Worm (Caenorhabditis elegans) whole organism, L3 larva: ENCODE measurements around the gene C06A6.7.
A peak's percentile ranks its signal among the peaks of the same experiment; 100 is the strongest.

ENCODE experiments used
- R02D3.7 ChIP-seq: fragments of 150-350 bp; optimal IDR thresholded peaks from 2 replicates; lab custom pipeline; 2014; ENCODE audit warnings: missing biosample characterization, missing genetic modification characterization
- ceh-16 ChIP-seq: sonication (generic microtip); optimal IDR thresholded peaks from 2 replicates; lab custom pipeline; 2017; ENCODE audit warnings: missing biosample characterization, missing genetic modification characterization
- ceh-28 ChIP-seq: fragments of 150-350 bp; optimal IDR thresholded peaks from 2 replicates; lab custom pipeline; 2014; ENCODE audit warnings: missing biosample characterization, missing genetic modification reagents, missing genetic modification characterization
- ceh-82 ChIP-seq: fragments of 150-350 bp; optimal IDR thresholded peaks from 2 replicates; lab custom pipeline; 2014; ENCODE audit warnings: missing biosample characterization, missing genetic modification characterization
- daf-12 ChIP-seq: fragments of 150-350 bp; optimal IDR thresholded peaks from 2 replicates; lab custom pipeline; 2014; ENCODE audit warnings: missing biosample characterization, missing genetic modification reagents, missing genetic modification characterization
- egl-5 ChIP-seq: fragments of 150-350 bp; optimal IDR thresholded peaks from 2 replicates; lab custom pipeline; 2017; ENCODE audit warnings: missing biosample characterization, missing genetic modification reagents, missing genetic modification characterization, inconsistent platforms
- elt-2 ChIP-seq: sonication (generic microtip); optimal IDR thresholded peaks from 2 replicates; lab custom pipeline; 2016; ENCODE audit warnings: missing genetic modification reagents, mild to moderate bottlenecking, missing genetic modification characterization, missing compliant biosample characterization
- elt-3 ChIP-seq, 3 experiments: fragments of 150-350 bp in 1 of 3; sonication (generic microtip) in 2 of 3; optimal IDR thresholded peaks; 2 replicates in 2 of 3; 4 replicates in 1 of 3; lab custom pipeline; 2014 to 2017; ENCODE audit warnings: missing biosample characterization in 3 of 3, missing genetic modification characterization in 3 of 3
- fkh-2 ChIP-seq: fragments of 150-350 bp; optimal IDR thresholded peaks from 2 replicates; lab custom pipeline; 2014; ENCODE audit warnings: missing biosample characterization, missing genetic modification reagents, missing genetic modification characterization
- fos-1 ChIP-seq: fragments of 150-350 bp; optimal IDR thresholded peaks from 2 replicates; lab custom pipeline; 2014; ENCODE audit warnings: missing biosample characterization, missing genetic modification characterization
- hmg-11 ChIP-seq: sonication (generic microtip); optimal IDR thresholded peaks from 2 replicates; lab custom pipeline; 2016; ENCODE audit warnings: missing genetic modification characterization, missing compliant biosample characterization
- lin-15B ChIP-seq: fragments of 150-350 bp; optimal IDR thresholded peaks from 2 replicates; lab custom pipeline; 2014; ENCODE audit warnings: missing biosample characterization, missing genetic modification characterization
- lin-39 ChIP-seq: fragments of 150-350 bp; optimal IDR thresholded peaks from 2 replicates; lab custom pipeline; 2018; ENCODE audit warnings: missing biosample characterization, missing genetic modification reagents, missing genetic modification characterization
- mml-1 ChIP-seq: fragments of 150-350 bp; sonication (generic microtip); optimal IDR thresholded peaks from 3 replicates; lab custom pipeline; 2014; ENCODE audit warnings: missing biosample characterization, missing genetic modification characterization
- nfya-1 ChIP-seq: sonication (generic microtip); optimal IDR thresholded peaks from 2 replicates; lab custom pipeline; 2017; ENCODE audit warnings: missing genetic modification characterization, mild to moderate bottlenecking, missing compliant biosample characterization, antibody characterized with exemption, moderate library complexity; ENCODE audit not compliant: insufficient read depth
- nhr-11 ChIP-seq: fragments of 150-350 bp; optimal IDR thresholded peaks from 2 replicates; lab custom pipeline; 2014; ENCODE audit warnings: missing biosample characterization, missing genetic modification characterization
- nhr-12 ChIP-seq: fragments of 150-350 bp; optimal IDR thresholded peaks from 2 replicates; lab custom pipeline; 2014; ENCODE audit warnings: missing biosample characterization, missing genetic modification characterization
- nhr-23 ChIP-seq: fragments of 150-350 bp; optimal IDR thresholded peaks from 2 replicates; lab custom pipeline; 2014; ENCODE audit warnings: missing biosample characterization, missing genetic modification reagents, missing genetic modification characterization
- nhr-237 ChIP-seq: fragments of 150-350 bp; optimal IDR thresholded peaks from 2 replicates; lab custom pipeline; 2014; ENCODE audit warnings: missing biosample characterization, missing genetic modification characterization
- nhr-25 ChIP-seq: sonication (generic microtip); optimal IDR thresholded peaks from 2 replicates; lab custom pipeline; 2017; ENCODE audit warnings: missing biosample characterization, missing genetic modification characterization
- nhr-28 ChIP-seq: fragments of 150-350 bp; optimal IDR thresholded peaks from 2 replicates; lab custom pipeline; 2014; ENCODE audit warnings: missing biosample characterization, missing genetic modification characterization
- nhr-43 ChIP-seq: sonication (generic microtip); optimal IDR thresholded peaks from 2 replicates; lab custom pipeline; 2016; ENCODE audit warnings: mild to moderate bottlenecking, missing genetic modification characterization, missing compliant biosample characterization; ENCODE audit not compliant: poor library complexity, severe bottlenecking
- nhr-67 ChIP-seq: fragments of 150-350 bp; optimal IDR thresholded peaks from 2 replicates; lab custom pipeline; 2014; ENCODE audit warnings: missing biosample characterization, missing genetic modification characterization
- pha-4 ChIP-seq: fragments of 150-350 bp; optimal IDR thresholded peaks from 2 replicates; lab custom pipeline; 2014; ENCODE audit warnings: missing biosample characterization, missing genetic modification reagents, missing genetic modification characterization
- pqm-1 ChIP-seq: fragments of 150-350 bp; optimal IDR thresholded peaks from 2 replicates; lab custom pipeline; 2017; ENCODE audit warnings: missing biosample characterization, missing genetic modification characterization, inconsistent platforms
- snpc-4 ChIP-seq: fragments of 150-350 bp; optimal IDR thresholded peaks from 2 replicates; lab custom pipeline; 2014; ENCODE audit warnings: missing biosample characterization, missing genetic modification characterization
- tbx-2 ChIP-seq: sonication (generic microtip); optimal IDR thresholded peaks from 2 replicates; lab custom pipeline; 2016; ENCODE audit warnings: mild to moderate bottlenecking, missing genetic modification characterization, missing compliant biosample characterization
- unc-39 ChIP-seq: sonication (generic microtip); optimal IDR thresholded peaks from 4 replicates; lab custom pipeline; 2017; ENCODE audit warnings: missing biosample characterization, missing genetic modification characterization
- unc-62 ChIP-seq: fragments of 150-350 bp; sonication (generic microtip); optimal IDR thresholded peaks from 4 replicates; lab custom pipeline; 2014; ENCODE audit warnings: missing biosample characterization, missing genetic modification reagents, missing genetic modification characterization
- zag-1 ChIP-seq: fragments of 150-350 bp; optimal IDR thresholded peaks from 2 replicates; lab custom pipeline; 2014; ENCODE audit warnings: missing biosample characterization, missing genetic modification characterization
- ztf-11 ChIP-seq: fragments of 150-350 bp; optimal IDR thresholded peaks from 2 replicates; lab custom pipeline; 2014; ENCODE audit warnings: missing biosample characterization, missing genetic modification characterization
- ztf-4 ChIP-seq: fragments of 150-350 bp; optimal IDR thresholded peaks from 2 replicates; lab custom pipeline; 2014; ENCODE audit warnings: missing biosample characterization, missing genetic modification characterization

The C06A6.7 gene

ce11 chrIV:7844333-7844973 is 6.1 kb upstream of the C06A6.7 start:
- TF ChIP-seq daf-12 (tag; lab: Kevin White, UChicago), result no peak
- TF ChIP-seq pqm-1 (tag; lab: Kevin White, UChicago), result peak; percentile 67
- TF ChIP-seq elt-2 (tag; lab: Kevin White, UChicago), result peak; percentile 90
- TF ChIP-seq, all 47 proteins: peak for 2

DNA sequence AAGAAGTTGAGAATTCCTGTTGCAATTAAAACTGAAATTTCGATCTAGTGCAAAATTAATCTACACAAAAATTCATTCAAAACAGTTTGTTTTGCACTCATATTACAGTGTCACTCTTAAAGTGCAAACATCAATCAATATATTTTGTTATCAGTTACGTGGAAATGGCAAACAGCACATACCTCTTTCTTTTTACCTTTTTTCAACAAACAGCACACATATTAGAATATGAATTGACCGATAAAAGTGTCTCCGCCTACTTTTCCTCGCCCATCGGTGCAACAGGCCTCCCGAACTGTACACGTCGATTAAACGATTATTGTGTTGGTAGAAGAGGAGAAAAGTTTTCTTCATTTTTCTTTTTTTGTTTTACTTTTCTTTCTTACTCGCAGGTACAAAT is 2.9 kb upstream of the C06A6.7 start:
- TF ChIP-seq ceh-28 (tag; lab: Kevin White, UChicago) (peak; percentile 45), lin-39 (tag; lab: Kevin White, UChicago) (no peak), nhr-237 (tag; lab: Kevin White, UChicago) (no peak), pha-4 (tag; lab: Kevin White, UChicago) (peak; percentile 50), pqm-1 (tag; lab: Kevin White, UChicago) (peak; percentile 90), snpc-4 (no peak), elt-2 (tag; lab: Kevin White, UChicago) (peak; percentile 89)

DNA sequence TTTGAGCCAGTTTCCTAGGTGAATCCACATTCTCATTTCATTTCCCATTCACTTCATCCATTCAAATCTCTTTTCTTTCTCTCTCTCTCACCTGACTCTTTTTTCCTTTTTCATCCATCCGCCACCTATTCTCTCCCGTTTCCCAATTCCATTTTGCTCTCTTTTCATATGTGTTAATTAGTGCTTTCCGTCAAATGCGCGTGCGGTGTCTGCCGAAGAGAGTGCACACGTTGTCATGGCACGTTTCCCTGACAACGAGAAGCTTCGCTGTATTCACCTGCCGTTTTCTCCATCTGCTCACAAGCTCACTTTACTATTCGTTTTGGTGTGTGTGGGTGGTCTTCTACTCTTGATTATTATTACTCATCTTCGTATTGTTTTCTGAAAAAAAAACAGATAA is 1.6 kb upstream of the C06A6.7 start:
- TF ChIP-seq unc-62 (GFP tag; lab: Kevin White, UChicago), result no peak
- TF ChIP-seq mml-1 (tag; lab: Kevin White, UChicago), result no peak
- no peak for TF ChIP-seq nhr-23 (tag; lab: Kevin White, UChicago)
- no peak for TF ChIP-seq daf-12 (tag; lab: Kevin White, UChicago)
- TF ChIP-seq fos-1 (tag; lab: Kevin White, UChicago), result no peak
- no peak for TF ChIP-seq egl-5 (tag; lab: Kevin White, UChicago)
- TF ChIP-seq tbx-2 (tag; lab: Kevin White, UChicago), result no peak
- no peak for TF ChIP-seq nfya-1 (tag; lab: Kevin White, UChicago)
- no peak for TF ChIP-seq pqm-1 (tag; lab: Kevin White, UChicago)
- TF ChIP-seq nhr-12 (tag; lab: Kevin White, UChicago), result no peak
- no peak for TF ChIP-seq zag-1 (tag; lab: Kevin White, UChicago)
- no peak for TF ChIP-seq ceh-16 (tag; lab: Kevin White, UChicago)
- no peak for TF ChIP-seq fkh-2 (tag; lab: Kevin White, UChicago)
- TF ChIP-seq nhr-67 (tag; lab: Kevin White, UChicago), result no peak
- TF ChIP-seq lin-15B (tag; lab: Kevin White, UChicago), result no peak
- TF ChIP-seq ztf-4 (tag; lab: Kevin White, UChicago), result no peak
- TF ChIP-seq ztf-11, result no peak
- no peak for TF ChIP-seq pha-4 (tag; lab: Kevin White, UChicago)
- no peak for TF ChIP-seq ceh-28 (tag; lab: Kevin White, UChicago)
- no peak for TF ChIP-seq nhr-11

DNA sequence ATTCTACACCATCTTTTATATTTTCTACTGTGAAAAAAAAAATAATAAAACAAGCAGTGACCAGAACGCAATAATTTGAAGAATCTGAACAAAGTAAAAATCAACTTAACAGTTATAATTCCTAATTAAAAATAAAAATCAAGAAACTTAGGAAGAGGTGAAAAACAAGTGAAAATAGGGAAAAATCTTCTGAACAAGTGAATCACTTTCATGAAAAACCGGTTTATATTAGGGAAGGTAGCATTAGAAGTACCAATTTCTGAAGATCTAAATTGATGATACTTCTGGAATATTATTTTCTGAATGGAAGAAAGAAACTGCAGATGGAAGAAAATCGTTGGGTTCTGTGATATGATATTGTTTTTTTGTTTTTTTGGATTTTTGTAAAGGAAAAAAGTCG is 1.8 kb downstream of the C06A6.7 start:
- TF ChIP-seq unc-39, result no peak
- TF ChIP-seq nhr-28 (tag; lab: Kevin White, UChicago), result no peak
- no peak for TF ChIP-seq ceh-82 (tag; lab: Kevin White, UChicago)
- no peak for TF ChIP-seq R02D3.7 (tag; lab: Kevin White, UChicago)
- TF ChIP-seq, all 47 proteins: peak for 0

DNA sequence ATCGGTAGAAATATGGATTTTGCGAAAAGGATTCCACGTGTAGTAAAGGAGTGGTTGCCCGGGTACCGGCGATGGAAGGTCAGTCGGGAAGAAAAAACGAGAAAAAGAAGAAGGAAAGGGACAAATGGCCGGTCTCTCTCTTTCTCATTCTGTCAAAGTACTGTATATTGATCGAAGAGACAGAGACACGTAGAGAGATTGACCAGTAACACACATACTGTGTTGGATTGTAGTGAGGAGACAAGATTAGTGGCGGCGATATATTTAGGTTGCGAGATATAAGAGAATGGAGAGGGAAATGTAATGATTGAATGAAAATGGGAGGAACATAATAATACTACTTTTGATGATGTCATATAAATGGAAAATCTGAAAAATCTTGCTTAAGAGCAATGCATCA is 2.3 kb downstream of the C06A6.7 start:
- no peak for TF ChIP-seq elt-3 (tag; optimal IDR thresholded peaks at IDR 0.05; lab: Kevin White, UChicago)
- TF ChIP-seq hmg-11, result peak; percentile 27
- peak; percentile 60 for TF ChIP-seq ceh-28 (tag; lab: Kevin White, UChicago)
- TF ChIP-seq nfya-1 (tag; lab: Kevin White, UChicago), result peak; percentile 19
- TF ChIP-seq nhr-23 (tag; lab: Kevin White, UChicago), result peak; percentile 85
- TF ChIP-seq nhr-25, result peak; percentile 61
- peak; percentile 26 for TF ChIP-seq pha-4 (tag; lab: Kevin White, UChicago)
- no peak for TF ChIP-seq nhr-43
